Worm (Caenorhabditis elegans) whole organism, L4 larva: ENCODE results near the gene F22B5.5.

Source experiments
- T20F7.1 ChIP-seq: fragments of 200-800 bp; sonication (Bioruptor generic); optimal IDR thresholded peaks from 2 replicates; lab custom pipeline; 2018; ENCODE audit warnings: mild to moderate bottlenecking, missing genetic modification characterization, missing compliant biosample characterization
- T26A8.4 ChIP-seq: fragments of 200-800 bp; sonication (Bioruptor generic); IDR thresholded peaks from 2 replicates; pipeline ENCODE4 v1.3.6; 2022; ENCODE audit warnings: missing genetic modification characterization, missing compliant biosample characterization
- Y105C5A.15 ChIP-seq: fragments of 200-800 bp; sonication (Bioruptor generic); IDR thresholded peaks from 2 replicates; pipeline ENCODE4 v1.3.6; 2022; ENCODE audit warnings: missing genetic modification characterization, missing compliant biosample characterization
- Y48G9A.11 ChIP-seq: fragments of 200-800 bp; sonication (Bioruptor generic); IDR thresholded peaks from 2 replicates; pipeline ENCODE4 v1.3.6; 2022; ENCODE audit warnings: missing genetic modification reagents, missing genetic modification characterization, missing compliant biosample characterization
- ZK337.2 ChIP-seq: fragments of 200-800 bp; sonication (Bioruptor generic); IDR thresholded peaks from 2 replicates; pipeline ENCODE4 v1.3.6; 2022; ENCODE audit warnings: missing genetic modification reagents, missing genetic modification characterization, missing compliant biosample characterization
- ZK546.5 ChIP-seq, 2 experiments: sonication (generic microtip); optimal IDR thresholded peaks; 2 replicates each; lab custom pipeline; 2017; ENCODE audit warnings: missing biosample characterization in 2 of 2, missing genetic modification characterization in 2 of 2
- aha-1 ChIP-seq: fragments of 150-350 bp; peaks from one replicate; lab custom pipeline; 2014; ENCODE audit warnings: missing biosample characterization, missing genetic modification characterization
- ama-1 ChIP-seq: fragments of 150-350 bp; optimal IDR thresholded peaks from 2 replicates; lab custom pipeline; 2014; ENCODE audit warnings: inconsistent platforms, mixed read lengths
- ceh-28 ChIP-seq: fragments of 150-350 bp; optimal IDR thresholded peaks from 2 replicates; lab custom pipeline; 2014; ENCODE audit warnings: missing biosample characterization, missing genetic modification reagents, missing genetic modification characterization
- ceh-44 ChIP-seq: fragments of 200-800 bp; sonication (Bioruptor generic); IDR thresholded peaks from 2 replicates; pipeline ENCODE4 v1.3.6; 2022; ENCODE audit warnings: missing genetic modification reagents, missing genetic modification characterization, missing compliant biosample characterization
- ces-1 ChIP-seq: fragments of 150-350 bp; sonication (generic microtip); optimal IDR thresholded peaks from 4 replicates; lab custom pipeline; 2014; ENCODE audit warnings: missing biosample characterization, missing genetic modification reagents, missing genetic modification characterization
- cey-2 ChIP-seq: sonication (generic microtip); optimal IDR thresholded peaks from 3 replicates; lab custom pipeline; 2017; ENCODE audit warnings: missing genetic modification characterization, mild to moderate bottlenecking, missing compliant biosample characterization, antibody characterized with exemption, borderline replicate concordance; ENCODE audit not compliant: insufficient read depth
- daf-16 ChIP-seq, 3 experiments: sonication (generic microtip); optimal IDR thresholded peaks; 2 replicates each; lab custom pipeline; 2016 to 2017; ENCODE audit warnings: missing genetic modification characterization in 3 of 3, missing genetic modification reagents in 3 of 3, mild to moderate bottlenecking in 2 of 3, missing compliant biosample characterization in 2 of 3, missing biosample characterization in 1 of 3, moderate library complexity in 1 of 3
- daf-19 ChIP-seq: fragments of 200-800 bp; sonication (Bioruptor generic); conservative IDR thresholded peaks from 2 replicates; pipeline ENCODE4 v1.3.6; 2022; ENCODE audit warnings: missing genetic modification characterization, missing compliant biosample characterization
- gei-8 ChIP-seq: fragments of 200-800 bp; sonication (Bioruptor generic); optimal IDR thresholded peaks from 2 replicates; lab custom pipeline; 2018; ENCODE audit warnings: mild to moderate bottlenecking, missing genetic modification characterization, missing compliant biosample characterization
- hif-1 ChIP-seq, 2 experiments: sonication (generic microtip); optimal IDR thresholded peaks; 2 replicates each; lab custom pipeline; 2016 to 2017; ENCODE audit warnings: missing compliant biosample characterization in 2 of 2, missing genetic modification characterization in 2 of 2, missing genetic modification reagents in 2 of 2, missing genotype in 2 of 2, mild to moderate bottlenecking in 1 of 2
- hlh-11 ChIP-seq: fragments of 200-800 bp; sonication (Bioruptor generic); optimal IDR thresholded peaks from 2 replicates; lab custom pipeline; 2018; ENCODE audit warnings: mild to moderate bottlenecking, missing genetic modification characterization, missing compliant biosample characterization
- hlh-30 ChIP-seq: sonication (generic microtip); optimal IDR thresholded peaks from 2 replicates; lab custom pipeline; 2017; ENCODE audit warnings: antibody characterized with exemption, mild to moderate bottlenecking, missing genetic modification characterization, missing compliant biosample characterization; ENCODE audit not compliant: insufficient read depth
- hmg-1.1 ChIP-seq: fragments of 200-800 bp; sonication (Bioruptor generic); IDR thresholded peaks from 2 replicates; pipeline ENCODE4 v1.3.6; 2022; ENCODE audit warnings: missing genetic modification reagents, missing genetic modification characterization, missing compliant biosample characterization
- jun-1 ChIP-seq: fragments of 150-350 bp; optimal IDR thresholded peaks from 2 replicates; lab custom pipeline; 2014; ENCODE audit warnings: missing biosample characterization, missing genetic modification reagents, missing genetic modification characterization
- lin-1 ChIP-seq: fragments of 200-800 bp; sonication (Bioruptor generic); IDR thresholded peaks from 2 replicates; pipeline ENCODE4 v1.3.6; 2022; ENCODE audit warnings: missing genetic modification reagents, missing genetic modification characterization, missing compliant biosample characterization
- lin-38 ChIP-seq: fragments of 200-800 bp; sonication (Bioruptor generic); IDR thresholded peaks from 2 replicates; pipeline ENCODE4 v1.3.6; 2022; ENCODE audit warnings: missing genetic modification reagents, missing genetic modification characterization, missing compliant biosample characterization
- lir-3 ChIP-seq: sonication (generic microtip); optimal IDR thresholded peaks from 2 replicates; lab custom pipeline; 2016; ENCODE audit warnings: mild to moderate bottlenecking, missing genetic modification characterization, missing compliant biosample characterization
- mdl-1 ChIP-seq, 2 experiments: fragments of 150-350 bp in 1 of 2; sonication (generic microtip) in 1 of 2; optimal IDR thresholded peaks; 2 replicates each; lab custom pipeline; 2014 to 2017; ENCODE audit warnings: missing biosample characterization in 2 of 2, missing genetic modification characterization in 2 of 2
- mep-1 ChIP-seq: fragments of 150-350 bp; sonication (generic microtip); optimal IDR thresholded peaks from 3 replicates; lab custom pipeline; 2014; ENCODE audit warnings: missing biosample characterization, missing genetic modification characterization
- mxl-2 ChIP-seq: fragments of 200-800 bp; sonication (Bioruptor generic); conservative IDR thresholded peaks from 2 replicates; pipeline ENCODE4 v1.3.6; 2022; ENCODE audit warnings: missing genetic modification reagents, missing genetic modification characterization, missing compliant biosample characterization
- nhr-11 ChIP-seq: fragments of 150-350 bp; optimal IDR thresholded peaks from 2 replicates; lab custom pipeline; 2014; ENCODE audit warnings: missing biosample characterization, missing genetic modification characterization
- nhr-25 ChIP-seq: sonication (generic microtip); optimal IDR thresholded peaks from 2 replicates; lab custom pipeline; 2017; ENCODE audit warnings: missing genetic modification characterization, mild to moderate bottlenecking, missing compliant biosample characterization, antibody characterized with exemption, moderate library complexity, borderline replicate concordance; ENCODE audit not compliant: insufficient read depth
- nhr-6 ChIP-seq: fragments of 150-350 bp; optimal IDR thresholded peaks from 2 replicates; lab custom pipeline; 2014; ENCODE audit warnings: missing biosample characterization, missing genetic modification characterization
- nhr-77 ChIP-seq: fragments of 150-350 bp; optimal IDR thresholded peaks from 2 replicates; lab custom pipeline; 2014; ENCODE audit warnings: missing biosample characterization, missing genetic modification characterization
- rbr-2 ChIP-seq: sonication (generic microtip); optimal IDR thresholded peaks from 2 replicates; lab custom pipeline; 2016; ENCODE audit warnings: missing genotype, missing genetic modification characterization, missing compliant biosample characterization
- snpc-4 ChIP-seq: fragments of 150-350 bp; optimal IDR thresholded peaks from 2 replicates; lab custom pipeline; 2014; ENCODE audit warnings: missing biosample characterization, missing genetic modification characterization
- tra-1 ChIP-seq: fragments of 200-800 bp; sonication (Bioruptor generic); IDR thresholded peaks from 2 replicates; pipeline ENCODE4 v1.3.6; 2022; ENCODE audit warnings: missing genetic modification reagents, missing genetic modification characterization, missing compliant biosample characterization
- unc-62 ChIP-seq, 3 experiments: fragments of 150-350 bp in 1 of 3; sonication (generic microtip); optimal IDR thresholded peaks in 2 of 3; peaks in 1 of 3; 1 replicate in 1 of 3; 2 replicates in 2 of 3; lab custom pipeline; 2014 to 2017; ENCODE audit warnings: missing biosample characterization in 3 of 3, missing genetic modification characterization in 3 of 3, missing genetic modification reagents in 3 of 3, missing genotype in 1 of 3
- vab-7 ChIP-seq: fragments of 200-800 bp; sonication (Bioruptor generic); IDR thresholded peaks from 2 replicates; pipeline ENCODE4 v1.3.6; 2022; ENCODE audit warnings: missing genetic modification reagents, missing genetic modification characterization, missing compliant biosample characterization
- zfp-2 ChIP-seq: sonication (generic microtip); optimal IDR thresholded peaks from 2 replicates; lab custom pipeline; 2016; ENCODE audit warnings: mild to moderate bottlenecking, missing genetic modification characterization, missing compliant biosample characterization
- zip-2 ChIP-seq: fragments of 150-350 bp; optimal IDR thresholded peaks from 2 replicates; lab custom pipeline; 2014; ENCODE audit warnings: missing biosample characterization, missing genetic modification characterization
- ztf-11 ChIP-seq: fragments of 150-350 bp; optimal IDR thresholded peaks from 2 replicates; lab custom pipeline; 2014; ENCODE audit warnings: missing biosample characterization, missing genetic modification characterization
- ztf-7 ChIP-seq: fragments of 150-350 bp; optimal IDR thresholded peaks from 2 replicates; lab custom pipeline; 2014; ENCODE audit warnings: missing biosample characterization, missing genetic modification characterization

F22B5.5 gene

DNA sequence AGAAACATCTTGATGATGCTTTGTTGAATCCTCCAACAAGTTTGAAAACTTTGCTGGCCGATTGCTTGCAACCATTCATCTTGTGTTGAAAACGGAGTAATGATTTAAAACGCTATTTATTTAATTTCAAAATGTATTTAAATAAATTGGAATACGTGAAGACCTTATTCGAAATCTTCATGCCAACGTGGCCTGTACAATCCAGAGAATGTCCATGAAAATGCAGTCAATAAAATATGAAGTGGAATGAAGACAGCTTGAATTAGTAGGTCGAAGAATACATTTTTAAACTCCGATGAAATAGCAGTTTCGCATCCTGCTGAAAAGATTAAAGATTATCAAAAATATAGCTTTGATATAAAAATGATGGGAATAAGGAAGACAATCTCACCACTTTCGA lies at the start of gene F22B5.5:
Gene F22B5.5 (minus strand): TSS at position 101 of the 400 bp plus-strand sequence.
- TF ChIP-seq mep-1 (tag; lab: Kevin White, UChicago) (no peak), ZK546.5 (tag; optimal IDR thresholded peaks at IDR 0.05; lab: Kevin White, UChicago) (no peak), T26A8.4 (GFP tag; lab: Robert Waterston, UW) (no peak), zfp-2 (no peak), vab-7 (GFP tag; lab: Robert Waterston, UW) (no peak), T20F7.1 (GFP tag; lab: Kevin White, UChicago) (no peak), lir-3 (no peak), hmg-1.1 (GFP tag; lab: Robert Waterston, UW) (no peak), aha-1 (tag; lab: Kevin White, UChicago) (no peak), snpc-4 (tag; lab: Kevin White, UChicago) (no peak), ZK337.2 (no peak), lin-1 (GFP tag; lab: Robert Waterston, UW) (no peak), Y105C5A.15 (GFP tag; lab: Robert Waterston, UW) (no peak), ceh-28 (no peak), cey-2 (tag; lab: Kevin White, UChicago) (no peak)

DNA sequence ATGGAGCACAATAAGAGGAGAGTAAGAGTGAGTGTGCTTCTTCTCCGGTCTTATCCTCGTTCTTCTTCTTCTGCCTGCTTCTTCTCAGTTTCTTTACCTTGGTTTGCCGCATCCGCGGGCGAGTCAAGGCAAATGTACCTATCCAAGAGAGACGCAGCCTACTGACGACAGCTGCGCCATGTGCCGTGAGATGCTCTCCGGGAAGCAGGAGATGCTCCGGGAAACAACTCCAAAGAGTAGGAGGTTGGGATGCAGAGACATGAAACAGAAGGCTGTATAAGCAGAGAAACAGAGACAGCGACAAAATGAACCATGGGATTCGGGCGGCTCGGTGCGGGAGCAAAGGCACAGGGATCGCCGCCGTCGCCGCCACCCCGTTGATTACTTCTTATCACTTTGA lies 44.6 kb upstream of the F22B5.5 start:
- TF ChIP-seq hmg-1.1 (GFP tag; lab: Robert Waterston, UW) (0 out of 2 replicates have a peak, but pooled peaks have one; percentile 32), hif-1 (tag; optimal IDR thresholded peaks at IDR 0.05; lab: Kevin White, UChicago) (peak in 1 of 2 experiments; percentile 34), nhr-11 (tag; lab: Kevin White, UChicago) (peak; percentile 40), nhr-77 (tag; lab: Kevin White, UChicago) (no peak), hlh-11 (tag; lab: Kevin White, UChicago) (peak; percentile 51), ces-1 (GFP tag; lab: Kevin White, UChicago) (no peak), gei-8 (GFP tag; lab: Kevin White, UChicago) (no peak), daf-16 (GFP tag; optimal IDR thresholded peaks at IDR 0.05; lab: Kevin White, UChicago) (peak in 1 of 2 experiments; percentile 37), daf-16 (tag; optimal IDR thresholded peaks at IDR 0.05; lab: Kevin White, UChicago) (no peak), rbr-2 (no peak), mxl-2 (GFP tag; lab: Robert Waterston, UW) (no peak), lin-38 (GFP tag; lab: Robert Waterston, UW) (0 out of 2 replicates have a peak, but pooled peaks have one; percentile 9), jun-1 (tag; lab: Kevin White, UChicago) (no peak), tra-1 (GFP tag; lab: Robert Waterston, UW) (no peak), unc-62 (GFP tag; optimal IDR thresholded peaks at IDR 0.05 in 1 of 2; lab: Kevin White, UChicago) (peak in 1 of 2 experiments; percentile 72), unc-62 (tag; optimal IDR thresholded peaks at IDR 0.05; lab: Kevin White, UChicago) (no peak), nhr-6 (tag; lab: Kevin White, UChicago) (no peak)

DNA sequence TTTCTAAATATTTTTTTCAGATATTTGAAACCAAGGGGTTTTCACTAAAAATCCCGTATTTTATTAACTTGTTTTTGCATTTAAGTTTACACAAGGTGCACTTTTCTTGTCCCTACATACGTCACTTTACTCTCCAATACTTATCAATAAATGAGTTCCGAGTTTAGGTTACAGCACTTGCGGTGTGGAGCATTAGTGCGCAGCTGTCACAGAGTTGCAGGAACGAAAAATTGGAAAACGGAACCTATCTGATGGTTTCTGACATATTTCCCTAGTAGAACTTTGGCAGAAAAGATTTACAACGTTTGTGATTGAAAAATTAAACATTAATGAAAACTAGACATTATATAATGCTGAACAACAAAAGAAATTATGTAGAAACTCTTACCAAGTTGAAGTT lies 43.8 kb upstream of the F22B5.5 start:
- TF ChIP-seq aha-1 (tag; lab: Kevin White, UChicago) (peak; percentile 86), ama-1 (lab: Kevin White, UChicago) (no peak)

DNA sequence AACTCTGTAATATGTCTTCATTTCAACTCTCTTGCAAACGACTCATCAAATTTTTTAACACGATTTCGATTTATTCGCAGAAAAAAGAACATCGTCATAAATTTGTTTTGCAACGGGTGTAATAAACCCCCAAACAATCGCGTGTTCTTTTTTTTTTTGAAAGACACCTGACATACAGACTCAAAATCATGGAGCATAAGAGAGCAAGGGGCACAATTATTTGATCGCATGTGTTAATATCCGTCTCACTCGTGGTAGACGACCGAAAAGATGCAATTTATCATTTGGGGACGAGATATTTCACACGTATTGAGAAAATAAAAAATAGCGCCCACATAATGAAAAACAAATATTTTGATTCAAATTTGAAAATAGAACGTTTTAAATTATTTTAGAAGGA lies 41.8 kb upstream of the F22B5.5 start:
- TF ChIP-seq ceh-44: no peak
- TF ChIP-seq daf-19 (GFP tag; lab: Robert Waterston, UW): no peak
- peak in 1 of 2 experiments; percentile 65 for TF ChIP-seq daf-16 (GFP tag; optimal IDR thresholded peaks at IDR 0.05; lab: Kevin White, UChicago)
- TF ChIP-seq daf-16 (tag; optimal IDR thresholded peaks at IDR 0.05; lab: Kevin White, UChicago): no peak
- TF ChIP-seq hlh-11 (tag; lab: Kevin White, UChicago): peak; percentile 29
- TF ChIP-seq ztf-11 (tag; lab: Kevin White, UChicago): no peak
- TF ChIP-seq mdl-1 (tag; optimal IDR thresholded peaks at IDR 0.05; lab: Kevin White, UChicago): no peak
- no peak for TF ChIP-seq snpc-4 (tag; lab: Kevin White, UChicago)
- no peak for TF ChIP-seq ztf-7 (tag; lab: Kevin White, UChicago)
- TF ChIP-seq vab-7 (GFP tag; lab: Robert Waterston, UW): no peak
- TF ChIP-seq nhr-25 (tag; lab: Kevin White, UChicago): no peak
- peak; percentile 45 for TF ChIP-seq hlh-30 (tag; lab: Kevin White, UChicago)
- no peak for TF ChIP-seq cey-2 (tag; lab: Kevin White, UChicago)
- peak in 1 of 2 experiments; percentile 0 for TF ChIP-seq hif-1 (tag; optimal IDR thresholded peaks at IDR 0.05; lab: Kevin White, UChicago)
- TF ChIP-seq Y48G9A.11 (GFP tag; lab: Robert Waterston, UW): no peak
- TF ChIP-seq nhr-6 (tag; lab: Kevin White, UChicago): no peak
- no peak for TF ChIP-seq nhr-77 (tag; lab: Kevin White, UChicago)
- TF ChIP-seq zip-2: no peak
- no peak for TF ChIP-seq ama-1 (lab: Kevin White, UChicago)
